Worm (Caenorhabditis elegans) whole organism, L4/young adult: Measurements from ENCODE around the gene ets-8.

Experiments used
- W03F9.2 ChIP-seq: fragments of 150-350 bp; optimal IDR thresholded peaks from 2 replicates; lab custom pipeline; 2014; ENCODE audit warnings: missing biosample characterization, missing genetic modification characterization
- dao-5 ChIP-seq: sonication (generic microtip); optimal IDR thresholded peaks from 2 replicates; lab custom pipeline; 2016; ENCODE audit warnings: missing genotype, missing genetic modification characterization, moderate library complexity, missing compliant biosample characterization
- him-1 ChIP-seq: sonication (generic microtip); optimal IDR thresholded peaks from 2 replicates; lab custom pipeline; 2016; ENCODE audit warnings: missing genotype, missing genetic modification reagents, missing genetic modification characterization, missing compliant biosample characterization

- TF ChIP-seq him-1 (tag; lab: Kevin White, UChicago) (no peak), dao-5 (no peak), W03F9.2 (no peak)
These were observed 41.7 kb downstream of the ets-8 start, which contains the start of gene srx-13 for ce11 chrIV:1118566-1118965.
